Worm (Caenorhabditis elegans) whole organism, L4/young adult: ENCODE results near the gene clec-180.

Experiments
- W03F9.2 ChIP-seq: fragments of 150-350 bp; optimal IDR thresholded peaks from 2 replicates; lab custom pipeline; 2014; ENCODE audit warnings: missing biosample characterization, missing genetic modification characterization
- dao-5 ChIP-seq: sonication (generic microtip); optimal IDR thresholded peaks from 2 replicates; lab custom pipeline; 2016; ENCODE audit warnings: missing genotype, missing genetic modification characterization, moderate library complexity, missing compliant biosample characterization
- him-1 ChIP-seq: sonication (generic microtip); optimal IDR thresholded peaks from 2 replicates; lab custom pipeline; 2016; ENCODE audit warnings: missing genotype, missing genetic modification reagents, missing genetic modification characterization, missing compliant biosample characterization

- TF ChIP-seq dao-5 (tag; lab: Kevin White, UChicago) (no peak), him-1 (tag; lab: Kevin White, UChicago) (no peak), W03F9.2 (tag; lab: Kevin White, UChicago) (no peak)
Measured at ce11 chrIV:7552100-7552499, 16.6 kb upstream of the clec-180 start.
